Fruit fly (Drosophila melanogaster) whole organism, pupa: ENCODE results near the gene CG12817.

Experiments
- CG10348 ChIP-seq: fragments of 200-800 bp; sonication (Bioruptor generic); IDR thresholded peaks from 2 replicates; pipeline ENCODE4 v1.3.6; 2022; ENCODE audit warnings: missing biosample characterization, missing genetic modification characterization
- CG14655 ChIP-seq: fragments of 200-800 bp; sonication (Bioruptor generic); optimal IDR thresholded peaks from 3 replicates; lab custom pipeline; 2017; ENCODE audit warnings: mild to moderate bottlenecking, missing biosample characterization, missing genetic modification reagents, missing genetic modification characterization
- CG15710 ChIP-seq: fragments of 200-800 bp; sonication (Bioruptor generic); optimal IDR thresholded peaks from 2 replicates; lab custom pipeline; 2018; ENCODE audit warnings: missing biosample characterization, mild to moderate bottlenecking, missing genetic modification characterization, moderate library complexity
- CG17806 ChIP-seq: fragments of 200-800 bp; sonication (Bioruptor generic); optimal IDR thresholded peaks from 2 replicates; lab custom pipeline; 2018; ENCODE audit warnings: missing biosample characterization, mild to moderate bottlenecking, missing genetic modification characterization, moderate library complexity
- CG32121 ChIP-seq: fragments of 200-800 bp; sonication (Bioruptor generic); IDR thresholded peaks from 2 replicates; pipeline ENCODE4 v1.3.6; 2022; ENCODE audit warnings: missing biosample characterization, missing genetic modification characterization
- CG4496 ChIP-seq: fragments of 200-800 bp; sonication (Bioruptor generic); IDR thresholded peaks from 3 replicates; pipeline ENCODE4 v1.3.6; 2022; ENCODE audit warnings: missing biosample characterization, missing genetic modification characterization
- CG8301 ChIP-seq: fragments of 200-800 bp; sonication (Bioruptor generic); optimal IDR thresholded peaks from 2 replicates; lab custom pipeline; 2018; ENCODE audit warnings: missing biosample characterization, mild to moderate bottlenecking, missing genetic modification characterization
- CG9948 ChIP-seq: fragments of 200-800 bp; sonication (Bioruptor generic); optimal IDR thresholded peaks from 2 replicates; lab custom pipeline; 2018; ENCODE audit warnings: missing biosample characterization, mild to moderate bottlenecking, missing genetic modification characterization, moderate library complexity
- D1 ChIP-seq: fragments of 200-800 bp; sonication (Bioruptor generic); optimal IDR thresholded peaks from 2 replicates; lab custom pipeline; 2018; ENCODE audit warnings: missing biosample characterization, mild to moderate bottlenecking, missing genetic modification characterization, moderate library complexity
- EcR ChIP-seq: fragments of 200-800 bp; sonication (Bioruptor generic); optimal IDR thresholded peaks from 3 replicates; lab custom pipeline; 2019; ENCODE audit warnings: missing biosample characterization, missing genetic modification characterization, mild to moderate bottlenecking, moderate library complexity, missing genetic modification reagents
- Ets98B ChIP-seq: fragments of 200-800 bp; sonication (Bioruptor generic); IDR thresholded peaks from 2 replicates; pipeline ENCODE4 v1.3.6; 2022; ENCODE audit warnings: missing biosample characterization, missing genetic modification characterization
- Pif1A ChIP-seq: fragments of 200-800 bp; sonication (Bioruptor generic); optimal IDR thresholded peaks from 3 replicates; lab custom pipeline; 2016; ENCODE audit warnings: missing biosample characterization, missing genetic modification characterization
- Pif1B ChIP-seq: fragments of 200-800 bp; sonication (Bioruptor generic); optimal IDR thresholded peaks from 3 replicates; lab custom pipeline; 2016; ENCODE audit warnings: missing biosample characterization, missing genetic modification characterization
- fd96Ca ChIP-seq: fragments of 200-800 bp; sonication (Bioruptor generic); IDR thresholded peaks from 3 replicates; pipeline ENCODE4 v1.3.6; 2022; ENCODE audit warnings: missing biosample characterization, missing genetic modification characterization

DNA sequence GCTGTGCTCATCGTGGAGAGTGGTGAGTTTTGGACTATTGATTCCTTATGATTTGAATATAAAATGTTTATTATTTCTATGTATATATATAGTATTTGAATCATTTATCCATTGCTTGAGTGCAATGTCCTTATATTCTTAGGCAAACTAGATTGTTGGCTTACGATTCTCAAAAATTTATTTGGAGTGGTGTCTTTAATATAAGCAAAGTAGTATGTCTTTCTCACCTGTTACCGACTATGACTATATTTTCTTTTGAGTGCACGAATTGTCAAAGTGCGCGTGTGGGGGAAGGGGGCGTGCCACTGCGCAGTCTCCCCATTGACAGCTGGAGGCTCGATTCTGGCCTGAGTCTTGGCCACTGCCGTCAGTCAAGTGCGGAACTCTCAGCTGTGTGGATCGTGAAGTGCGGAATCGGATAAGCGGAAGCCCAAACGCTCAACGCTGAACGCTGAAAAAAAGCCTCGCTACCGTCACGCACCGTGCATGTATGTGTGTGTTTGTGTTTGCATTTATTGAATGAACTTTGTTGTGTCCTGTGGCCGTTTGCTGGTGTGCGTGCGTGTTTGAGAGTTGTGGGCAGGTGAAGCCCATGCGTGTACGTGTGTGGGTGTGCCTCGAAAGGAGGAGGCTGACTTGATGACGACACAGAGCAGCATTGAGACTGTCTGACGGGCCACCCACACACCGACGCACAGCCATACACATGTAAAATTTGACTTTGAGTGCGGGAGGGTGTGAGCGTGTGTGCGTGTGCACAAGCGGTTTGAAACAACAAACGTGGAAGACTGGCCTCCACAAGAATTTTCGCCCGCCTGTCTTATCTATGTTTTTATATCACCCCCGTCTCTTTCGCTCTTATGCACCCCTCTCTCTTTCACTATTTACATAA lies 1.9 kb upstream of the CG12817 start:
- TF ChIP-seq CG4496 (GFP tag; lab: Robert Waterston, UW), result no peak
- TF ChIP-seq Pif1B, result no peak
- no peak for TF ChIP-seq D1 (tag; lab: Kevin White, UChicago)
- TF ChIP-seq CG10348 (GFP tag; lab: Robert Waterston, UW), result no peak
- TF ChIP-seq fd96Ca (GFP tag; lab: Robert Waterston, UW), result no peak
- TF ChIP-seq CG14655 (GFP tag; lab: Kevin White, UChicago), result no peak
- TF ChIP-seq CG9948 (tag; lab: Kevin White, UChicago), result no peak
- no peak for TF ChIP-seq CG15710
- no peak for TF ChIP-seq CG17806 (tag; lab: Kevin White, UChicago)
- no peak for TF ChIP-seq EcR (GFP tag; lab: Kevin White, UChicago)
- TF ChIP-seq CG8301 (tag; lab: Kevin White, UChicago), result no peak
- TF ChIP-seq Ets98B, result no peak
- no peak for TF ChIP-seq Pif1A (GFP tag; lab: Kevin White, UChicago)
- TF ChIP-seq CG32121, result no peak
